Worm (Caenorhabditis elegans) whole organism, midembryonic: ENCODE results near the gene C43D7.8.

ENCODE experiments used
- T22C8.4 ChIP-seq: fragments of 200-800 bp; sonication (Bioruptor generic); IDR thresholded peaks from 2 replicates; pipeline ENCODE4 v1.3.6; 2022; ENCODE audit warnings: missing genetic modification characterization, missing compliant biosample characterization
- cog-1 ChIP-seq: sonication (generic microtip); optimal IDR thresholded peaks from 2 replicates; lab custom pipeline; 2016; ENCODE audit warnings: missing genetic modification characterization, missing compliant biosample characterization
- med-1 ChIP-seq: sonication (generic microtip); optimal IDR thresholded peaks from 2 replicates; lab custom pipeline; 2017; ENCODE audit warnings: missing genetic modification characterization, mild to moderate bottlenecking, missing compliant biosample characterization, antibody characterized with exemption, missing genetic modification reagents; ENCODE audit not compliant: insufficient read depth
- ztf-23 ChIP-seq: fragments of 200-800 bp; sonication (Bioruptor generic); IDR thresholded peaks from 2 replicates; pipeline ENCODE4 v1.3.6; 2022; ENCODE audit warnings: missing genetic modification reagents, missing genetic modification characterization, missing compliant biosample characterization
- ztf-29 ChIP-seq: fragments of 200-800 bp; sonication (Bioruptor generic); IDR thresholded peaks from 2 replicates; pipeline ENCODE4 v1.3.6; 2022; ENCODE audit warnings: missing genetic modification reagents, missing genetic modification characterization, missing compliant biosample characterization

- no peak for TF ChIP-seq T22C8.4 (GFP tag; lab: Robert Waterston, UW)
- TF ChIP-seq ztf-23 (GFP tag; lab: Robert Waterston, UW), result no peak
- TF ChIP-seq cog-1, result no peak
- TF ChIP-seq med-1 (GFP tag; lab: Kevin White, UChicago), result no peak
- no peak for TF ChIP-seq ztf-29 (GFP tag; lab: Robert Waterston, UW)
Observed at ce11 chrV:19278488-19278887, 32.8 kb downstream of the C43D7.8 start.
